Worm (Caenorhabditis elegans) whole organism, L1 larva: ENCODE measurements around the gene F22B8.7.

Experiments
- C04F5.9 ChIP-seq: sonication (generic microtip); optimal IDR thresholded peaks from 2 replicates; lab custom pipeline; 2016; ENCODE audit warnings: missing genetic modification characterization, missing compliant biosample characterization
- aly-2 ChIP-seq: fragments of 150-350 bp; optimal IDR thresholded peaks from 2 replicates; lab custom pipeline; 2014; ENCODE audit warnings: missing biosample characterization, missing genetic modification characterization
- ceh-8 ChIP-seq: fragments of 200-800 bp; sonication (Bioruptor generic); optimal IDR thresholded peaks from 2 replicates; lab custom pipeline; 2018; ENCODE audit warnings: mild to moderate bottlenecking, missing genetic modification characterization, moderate library complexity, missing compliant biosample characterization
- ceh-88 ChIP-seq: fragments of 200-800 bp; sonication (Bioruptor generic); IDR thresholded peaks from 2 replicates; pipeline ENCODE4 v1.3.6; 2022; ENCODE audit warnings: missing genetic modification characterization, missing compliant biosample characterization
- dpl-1 ChIP-seq, 3 experiments: fragments of 150-350 bp in 2 of 3; sonication (generic microtip) in 1 of 3; optimal IDR thresholded peaks; 2 replicates each; lab custom pipeline; 2014 to 2017; ENCODE audit warnings: missing biosample characterization in 3 of 3, missing genetic modification characterization in 3 of 3, missing genetic modification reagents in 3 of 3
- efl-1 ChIP-seq, 4 experiments: fragments of 150-350 bp; optimal IDR thresholded peaks in 3 of 4; peaks in 1 of 4; 1 replicate in 1 of 4; 2 replicates in 3 of 4; lab custom pipeline; 2014; ENCODE audit warnings: missing biosample characterization in 2 of 4, missing genetic modification characterization in 2 of 4, missing genetic modification reagents in 2 of 4
- egl-13 ChIP-seq: sonication (generic microtip); optimal IDR thresholded peaks from 2 replicates; lab custom pipeline; 2016; ENCODE audit warnings: missing genotype, missing genetic modification reagents, missing genetic modification characterization, missing compliant biosample characterization
- elt-2 ChIP-seq: sonication (generic microtip); optimal IDR thresholded peaks from 2 replicates; lab custom pipeline; 2016; ENCODE audit warnings: missing genetic modification characterization, mild to moderate bottlenecking, inconsistent platforms, missing compliant biosample characterization, missing genetic modification reagents
- fos-1 ChIP-seq: fragments of 150-350 bp; optimal IDR thresholded peaks from 2 replicates; lab custom pipeline; 2014; ENCODE audit warnings: missing biosample characterization, missing genetic modification characterization
- hlh-17 ChIP-seq: fragments of 200-800 bp; sonication (Bioruptor generic); optimal IDR thresholded peaks from 2 replicates; lab custom pipeline; 2018; ENCODE audit warnings: missing genetic modification characterization, mild to moderate bottlenecking, missing compliant biosample characterization, moderate library complexity, borderline replicate concordance
- hlh-4 ChIP-seq: sonication (generic microtip); optimal IDR thresholded peaks from 2 replicates; lab custom pipeline; 2016; ENCODE audit warnings: mild to moderate bottlenecking, missing genetic modification characterization, missing compliant biosample characterization
- irx-1 ChIP-seq: sonication (generic microtip); optimal IDR thresholded peaks from 2 replicates; lab custom pipeline; 2016; ENCODE audit warnings: missing genetic modification characterization, missing compliant biosample characterization
- isw-1 ChIP-seq: fragments of 200-800 bp; sonication (Bioruptor generic); IDR thresholded peaks from 2 replicates; pipeline ENCODE4 v1.3.6; 2022; ENCODE audit warnings: missing genetic modification characterization, missing compliant biosample characterization
- lin-13 ChIP-seq: fragments of 150-350 bp; optimal IDR thresholded peaks from 2 replicates; lab custom pipeline; 2014; ENCODE audit warnings: missing biosample characterization, missing genetic modification reagents, missing genetic modification characterization
- lin-15B ChIP-seq: fragments of 150-350 bp; sonication (generic microtip); optimal IDR thresholded peaks from 3 replicates; lab custom pipeline; 2014; ENCODE audit warnings: missing biosample characterization, missing genetic modification characterization
- lin-39 ChIP-seq: fragments of 150-350 bp; optimal IDR thresholded peaks from 2 replicates; lab custom pipeline; 2014; ENCODE audit warnings: missing biosample characterization, missing genetic modification reagents, missing genetic modification characterization
- lir-3 ChIP-seq: sonication (generic microtip); optimal IDR thresholded peaks from 2 replicates; lab custom pipeline; 2016; ENCODE audit warnings: mild to moderate bottlenecking, missing genetic modification characterization, moderate library complexity, missing compliant biosample characterization; ENCODE audit not compliant: poor library complexity
- mab-9 ChIP-seq: fragments of 200-800 bp; sonication (Bioruptor generic); IDR thresholded peaks from 2 replicates; pipeline ENCODE4 v1.3.6; 2022; ENCODE audit warnings: missing genetic modification reagents, missing genetic modification characterization, missing compliant biosample characterization
- mdl-1 ChIP-seq, 2 experiments: fragments of 150-350 bp; optimal IDR thresholded peaks; 2 replicates each; lab custom pipeline; 2014 to 2017; ENCODE audit warnings: missing biosample characterization in 2 of 2, missing genetic modification characterization in 2 of 2, inconsistent platforms in 1 of 2
- nhr-11 ChIP-seq: fragments of 150-350 bp; optimal IDR thresholded peaks from 2 replicates; lab custom pipeline; 2014; ENCODE audit warnings: missing biosample characterization, missing genetic modification characterization
- nhr-19 ChIP-seq: fragments of 200-800 bp; sonication (Bioruptor generic); conservative IDR thresholded peaks from 2 replicates; pipeline ENCODE4 v1.3.6; 2022; ENCODE audit warnings: missing genetic modification characterization, missing compliant biosample characterization
- nhr-84 ChIP-seq: sonication (generic microtip); optimal IDR thresholded peaks from 2 replicates; lab custom pipeline; 2017; ENCODE audit warnings: missing biosample characterization, missing genetic modification characterization
- rnt-1 ChIP-seq: sonication (generic microtip); optimal IDR thresholded peaks from 2 replicates; lab custom pipeline; 2016; ENCODE audit warnings: mild to moderate bottlenecking, missing genetic modification characterization, moderate library complexity, missing compliant biosample characterization
- sup-37 ChIP-seq: fragments of 200-800 bp; sonication (Bioruptor generic); optimal IDR thresholded peaks from 2 replicates; lab custom pipeline; 2018; ENCODE audit warnings: mild to moderate bottlenecking, missing genetic modification characterization, missing compliant biosample characterization
- swsn-7 ChIP-seq: sonication (generic microtip); optimal IDR thresholded peaks from 2 replicates; lab custom pipeline; 2016; ENCODE audit warnings: missing genetic modification characterization, missing compliant biosample characterization
- unc-86 ChIP-seq: sonication (generic microtip); optimal IDR thresholded peaks from 2 replicates; lab custom pipeline; 2016; ENCODE audit warnings: missing genetic modification characterization, missing compliant biosample characterization
- xbp-1 ChIP-seq: sonication (generic microtip); optimal IDR thresholded peaks from 2 replicates; lab custom pipeline; 2016; ENCODE audit warnings: missing genetic modification characterization, missing compliant biosample characterization
- zip-4 ChIP-seq: fragments of 200-800 bp; sonication (Bioruptor generic); optimal IDR thresholded peaks from 2 replicates; lab custom pipeline; 2018; ENCODE audit warnings: mild to moderate bottlenecking, missing genetic modification characterization, moderate library complexity, missing compliant biosample characterization

Gene F22B8.7

DNA sequence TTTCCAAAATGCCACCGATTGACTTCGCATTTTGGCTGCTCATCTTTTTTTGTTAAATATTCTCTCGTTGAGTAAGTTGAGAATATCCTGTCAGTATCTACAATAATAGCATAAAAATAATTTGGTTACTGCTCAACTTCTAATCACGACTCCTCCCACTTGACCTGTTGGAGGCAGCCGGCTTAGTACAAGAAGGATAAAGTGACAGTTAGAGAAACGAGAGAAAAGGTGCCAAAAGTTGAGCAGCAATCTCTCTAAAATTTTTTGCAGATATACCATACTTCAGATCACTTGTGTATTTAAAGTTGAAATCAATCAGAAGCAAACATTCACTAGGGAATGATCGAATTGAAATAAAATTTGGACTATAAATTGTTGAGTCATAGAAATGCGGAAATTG, 30.4 kb downstream of the F22B8.7 start, which contains the start of gene nhr-111:
TSS of gene nhr-111 (minus strand) at position 101 of the 400 bp plus-strand sequence.
- TF ChIP-seq sup-37, result no peak
- TF ChIP-seq mab-9, result no peak
- no peak for TF ChIP-seq lir-3 (tag; lab: Kevin White, UChicago)
- no peak for TF ChIP-seq irx-1 (tag; lab: Kevin White, UChicago)
- TF ChIP-seq ceh-88 (GFP tag; lab: Robert Waterston, UW), result no peak

DNA sequence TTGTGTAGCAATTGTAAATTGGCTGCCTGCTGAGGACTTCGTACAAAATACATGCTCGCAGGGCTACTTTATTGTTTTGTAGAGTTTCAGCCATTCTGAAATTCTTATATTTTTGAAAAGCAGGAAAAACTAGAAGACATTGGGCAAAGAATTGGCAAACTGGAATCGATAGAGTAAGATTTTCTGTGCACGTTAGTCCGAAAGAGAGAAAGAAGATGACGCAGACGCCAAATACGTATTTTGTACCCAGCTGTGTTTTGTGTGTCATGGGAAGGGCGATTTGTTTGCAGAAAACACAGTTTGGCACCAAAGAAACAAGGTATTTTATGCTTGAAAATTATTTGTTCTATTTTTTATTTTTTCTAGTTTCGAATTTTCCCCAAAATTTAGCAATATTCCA, 33.0 kb downstream of the F22B8.7 start, which contains the start of gene fbxa-143:
TSS of gene fbxa-143 (minus strand) at position 101 of the 400 bp plus-strand sequence.
- TF ChIP-seq efl-1 (optimal IDR thresholded peaks at IDR 0.05; lab: Kevin White, UChicago), result no peak
- peak in 1 of 2 experiments; percentile 6 for TF ChIP-seq efl-1 (GFP tag; optimal IDR thresholded peaks at IDR 0.05 in 1 of 2; lab: Kevin White, UChicago)
- TF ChIP-seq rnt-1, result no peak
- TF ChIP-seq, all 84 proteins: peak for 1

ce11 chrV:16129116-16129515, 34.7 kb downstream of the F22B8.7 start:
- no peak for TF ChIP-seq swsn-7 (tag; lab: Kevin White, UChicago)
- TF ChIP-seq elt-2 (tag; lab: Kevin White, UChicago), result peak; percentile 20
- TF ChIP-seq, all 84 proteins: peak for 1

DNA sequence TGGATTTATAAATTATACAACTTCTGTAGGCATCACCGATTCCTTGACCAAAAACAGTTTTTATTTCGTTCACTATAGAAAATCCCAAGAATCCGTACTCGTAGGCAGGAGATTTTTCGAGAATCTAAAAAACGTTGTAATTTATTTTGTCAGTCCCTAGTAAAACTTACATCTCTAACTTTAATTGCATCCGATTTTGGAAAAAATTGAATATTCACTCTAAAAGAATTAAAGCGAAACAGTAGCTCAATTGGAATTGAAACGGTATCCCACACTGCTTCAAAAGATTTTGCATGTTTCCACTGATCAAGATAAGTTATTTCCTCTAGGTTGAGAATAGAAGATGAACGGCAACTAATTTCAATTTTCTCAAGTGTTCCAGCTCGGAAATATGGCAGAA, 36.9 kb downstream of the F22B8.7 start, which contains the start of gene fbxa-142:
TSS of gene fbxa-142 (minus strand) at position 101 of the 400 bp plus-strand sequence.
- TF ChIP-seq egl-13 (no peak), C04F5.9 (tag; lab: Kevin White, UChicago) (no peak), unc-86 (tag; lab: Kevin White, UChicago) (no peak), lin-13 (GFP tag; lab: Kevin White, UChicago) (no peak), ceh-8 (GFP tag; lab: Kevin White, UChicago) (no peak), mdl-1 (tag; optimal IDR thresholded peaks at IDR 0.05; lab: Kevin White, UChicago) (no peak), lin-39 (no peak), dpl-1 (GFP tag; optimal IDR thresholded peaks at IDR 0.05; lab: Kevin White, UChicago) (no peak)

- TF ChIP-seq zip-4, result peak; percentile 15
- no peak for TF ChIP-seq ceh-88 (GFP tag; lab: Robert Waterston, UW)
Observed at ce11 chrV:16132215-16132614, 37.8 kb downstream of the F22B8.7 start.

- TF ChIP-seq xbp-1 (no peak), aly-2 (tag; lab: Kevin White, UChicago) (no peak), hlh-4 (tag; lab: Kevin White, UChicago) (no peak), lin-15B (tag; lab: Kevin White, UChicago) (no peak), lin-13 (GFP tag; lab: Kevin White, UChicago) (no peak), fos-1 (tag; lab: Kevin White, UChicago) (no peak), nhr-11 (no peak)
Observed at ce11 chrV:16132705-16133104, 38.3 kb downstream of the F22B8.7 start, which contains the start of gene fbxa-144. Gene fbxa-144, minus strand, starts transcription at chrV:16132805.

ce11 chrV:16137043-16137442, 42.7 kb downstream of the F22B8.7 start, which contains the start of gene F44G3.7:
Gene F44G3.7, minus strand, starts transcription at chrV:16137143.
- TF ChIP-seq mdl-1 (tag; optimal IDR thresholded peaks at IDR 0.05; lab: Kevin White, UChicago) (no peak), nhr-84 (tag; lab: Kevin White, UChicago) (no peak), nhr-19 (GFP tag; lab: Robert Waterston, UW) (no peak), mab-9 (no peak), hlh-17 (GFP tag; lab: Kevin White, UChicago) (no peak), isw-1 (no peak)
